Worm (Caenorhabditis elegans) whole organism, L1 larva: ENCODE results near the gene ceh-19.

Experiments used
- efl-1 ChIP-seq, 4 experiments: fragments of 150-350 bp; optimal IDR thresholded peaks in 3 of 4; peaks in 1 of 4; 1 replicate in 1 of 4; 2 replicates in 3 of 4; lab custom pipeline; 2014; ENCODE audit warnings: missing biosample characterization in 2 of 4, missing genetic modification characterization in 2 of 4, missing genetic modification reagents in 2 of 4
- fos-1 ChIP-seq: fragments of 150-350 bp; optimal IDR thresholded peaks from 2 replicates; lab custom pipeline; 2014; ENCODE audit warnings: missing biosample characterization, missing genetic modification characterization
- lin-14 ChIP-seq: fragments of 200-800 bp; sonication (Bioruptor generic); optimal IDR thresholded peaks from 2 replicates; lab custom pipeline; 2018; ENCODE audit warnings: mild to moderate bottlenecking, missing genetic modification characterization, moderate library complexity, missing compliant biosample characterization
- lin-35 ChIP-seq, 2 experiments: fragments of 150-350 bp; optimal IDR thresholded peaks; 2 replicates each; lab custom pipeline; 2014; ENCODE audit warnings: missing biosample characterization in 2 of 2, missing genetic modification characterization in 2 of 2, missing genetic modification reagents in 2 of 2
- lir-3 ChIP-seq: sonication (generic microtip); optimal IDR thresholded peaks from 2 replicates; lab custom pipeline; 2016; ENCODE audit warnings: mild to moderate bottlenecking, missing genetic modification characterization, moderate library complexity, missing compliant biosample characterization; ENCODE audit not compliant: poor library complexity
- nhr-12 ChIP-seq: sonication (generic microtip); optimal IDR thresholded peaks from 2 replicates; lab custom pipeline; 2017; ENCODE audit warnings: missing biosample characterization, missing genetic modification characterization
- nhr-77 ChIP-seq: fragments of 150-350 bp; optimal IDR thresholded peaks from 2 replicates; lab custom pipeline; 2014; ENCODE audit warnings: missing biosample characterization, missing genetic modification characterization
- skn-1 ChIP-seq: fragments of 150-350 bp; optimal IDR thresholded peaks from 2 replicates; lab custom pipeline; 2014; ENCODE audit warnings: missing biosample characterization, missing genetic modification characterization
- snpc-4 ChIP-seq: fragments of 150-350 bp; optimal IDR thresholded peaks from 2 replicates; lab custom pipeline; 2014; ENCODE audit warnings: missing biosample characterization, missing genetic modification characterization
- ztf-4 ChIP-seq: fragments of 150-350 bp; optimal IDR thresholded peaks from 2 replicates; lab custom pipeline; 2014; ENCODE audit warnings: missing biosample characterization, missing genetic modification characterization

DNA sequence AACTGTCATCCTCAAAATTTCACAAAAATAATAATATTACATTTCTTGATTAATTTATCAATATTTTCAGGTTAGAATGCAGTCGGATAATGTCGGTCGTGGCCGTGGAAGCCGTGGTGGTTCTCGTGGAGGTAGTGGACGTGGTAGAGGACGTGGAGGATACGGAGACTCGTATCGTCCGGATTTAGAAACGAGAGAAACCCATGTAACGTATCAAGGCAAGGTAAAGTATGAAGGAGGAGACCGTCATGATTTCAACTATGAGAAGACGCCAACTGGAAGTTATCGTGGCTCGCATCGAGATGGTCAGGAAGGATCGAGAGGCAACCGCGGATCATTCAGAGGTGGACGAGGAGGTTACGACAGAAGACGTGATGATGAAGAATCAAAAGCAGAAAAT, 1.8 kb upstream of the ceh-19 start, which contains the start of gene frpr-10:
- TF ChIP-seq nhr-12 (tag; lab: Kevin White, UChicago) (no peak), ztf-4 (tag; lab: Kevin White, UChicago) (no peak), skn-1 (no peak), lin-14 (GFP tag; lab: Kevin White, UChicago) (no peak), lir-3 (tag; lab: Kevin White, UChicago) (no peak), efl-1 (optimal IDR thresholded peaks at IDR 0.05; lab: Kevin White, UChicago) (no peak), efl-1 (GFP tag; optimal IDR thresholded peaks at IDR 0.05 in 1 of 2; lab: Kevin White, UChicago) (no peak), fos-1 (tag; lab: Kevin White, UChicago) (no peak), snpc-4 (tag; lab: Kevin White, UChicago) (no peak), nhr-77 (tag; lab: Kevin White, UChicago) (no peak), lin-35 (GFP tag; optimal IDR thresholded peaks at IDR 0.05; lab: Kevin White, UChicago) (no peak)
